Fruit fly (Drosophila melanogaster) whole organism: ENCODE measurements around the gene LysX.

Experiments
- CG8478 ChIP-seq: fragments of >200 bp; optimal IDR thresholded peaks from 2 replicates; lab custom pipeline; 2018; ENCODE audit warnings: inconsistent platforms
- pan ChIP-seq: fragments of >200 bp; optimal IDR thresholded peaks from 2 replicates; lab custom pipeline; 2017
- psq ChIP-seq: fragments of >200 bp; optimal IDR thresholded peaks from 2 replicates; lab custom pipeline; 2017

DNA sequence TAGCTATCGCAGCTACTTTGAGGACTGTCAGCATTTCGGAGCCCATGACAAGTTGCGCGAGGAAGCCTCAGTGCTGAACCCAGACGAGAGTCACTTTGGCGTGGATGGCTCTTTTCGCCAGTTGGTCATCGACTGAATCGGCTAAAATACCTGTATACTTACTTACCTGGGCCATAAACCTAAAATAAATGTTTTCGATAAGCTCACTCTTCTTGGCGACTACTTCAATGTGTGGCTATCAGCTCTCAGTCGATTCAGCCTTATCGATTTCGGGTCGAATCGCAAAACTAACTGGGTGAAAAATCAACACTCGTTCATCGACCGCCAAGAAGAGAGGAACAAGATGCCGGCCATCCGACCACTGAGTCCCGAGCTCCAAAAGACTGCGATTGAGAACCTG, 38.7 kb upstream of the LysX start, which contains the start of gene CG33966:
- TF ChIP-seq CG8478 (lab: Kevin White, UChicago) (no peak), pan (lab: Kevin White, UChicago) (no peak), psq (lab: Kevin White, UChicago) (no peak)
